Fruit fly (Drosophila melanogaster): Measurements from ENCODE around the gene CG18178.

The CG18178 gene

DNA sequence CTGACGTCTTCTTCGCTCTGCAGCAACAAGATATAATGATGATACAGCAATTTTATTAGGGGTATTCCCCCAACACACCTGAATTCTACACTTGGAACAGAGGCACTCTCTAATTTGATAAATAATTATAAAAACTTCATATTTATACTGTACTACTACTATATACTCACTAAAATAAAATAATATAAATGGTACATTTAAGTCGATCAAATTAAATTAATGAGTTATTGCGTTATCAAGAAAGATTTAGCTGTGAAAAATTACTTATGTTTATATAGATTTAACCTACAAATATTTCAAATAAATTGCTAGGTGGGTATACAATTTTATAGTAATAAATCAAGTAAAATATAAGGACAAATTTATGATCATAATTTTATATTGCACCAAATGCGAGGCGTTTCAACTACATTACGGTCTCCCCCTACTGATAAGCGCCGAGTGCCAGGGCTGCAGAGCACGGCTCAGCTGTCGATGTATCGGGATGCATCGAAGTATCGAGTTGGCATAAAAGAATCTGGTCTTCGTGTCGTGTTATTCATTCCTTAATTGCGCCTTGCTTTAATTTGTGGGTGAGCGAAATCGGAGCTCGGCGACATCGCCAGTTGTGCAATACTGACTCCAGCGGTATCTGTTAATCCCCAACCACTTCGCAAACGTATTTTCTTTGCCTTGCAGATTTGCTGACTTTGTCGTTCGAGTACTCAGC lies 5.0 kb downstream of the CG18178 start, which contains the start of gene vsg (continued):
- TF ChIP-seq Fer1 (GFP tag; optimal IDR thresholded peaks at IDR 0.05) (peak; percentile 63), CG3281 (GFP tag; optimal IDR thresholded peaks at IDR 0.05) (peak; percentile 77), CG10979 (tag; optimal IDR thresholded peaks at IDR 0.05) (peak; percentile 78), sr (GFP tag; IDR thresholded peaks at IDR 0.05) (no peak), Lpt (GFP tag; optimal IDR thresholded peaks at IDR 0.05) (no peak), CG10654 (GFP tag; optimal IDR thresholded peaks at IDR 0.05) (peak; percentile 60), ftz-f1 (GFP tag; optimal IDR thresholded peaks at IDR 0.05) (no peak), pho (GFP tag; optimal IDR thresholded peaks at IDR 0.05) (peak; percentile 57), slou (GFP tag; optimal IDR thresholded peaks at IDR 0.05) (peak; percentile 85), yki (optimal IDR thresholded peaks at IDR 0.05) (no peak), CG3847 (GFP tag; IDR thresholded peaks at IDR 0.05) (peak; percentile 62), Pdp1 (GFP tag; optimal IDR thresholded peaks at IDR 0.05) (peak; percentile 57 to 74), CG16863 (GFP tag; optimal IDR thresholded peaks at IDR 0.05) (peak; percentile 74), CG32772 (GFP tag; IDR thresholded peaks at IDR 0.05) (peak; percentile 59; the same call in 1 of the 2 replicates), CG13894 (tag; optimal IDR thresholded peaks at IDR 0.05) (peak; percentile 71), eve (GFP tag; optimal IDR thresholded peaks at IDR 0.05) (no peak), CG6813 (GFP tag; optimal IDR thresholded peaks at IDR 0.05) (no peak), sna (GFP tag; IDR thresholded peaks at IDR 0.05; ENCODE audit: partially characterized antibody) (peak; percentile 63), mirr (GFP tag; optimal IDR thresholded peaks at IDR 0.05) (no peak), CG10431 (GFP tag; optimal IDR thresholded peaks at IDR 0.05) (peak; percentile 49), ssp (GFP tag; IDR thresholded peaks at IDR 0.05) (peak; percentile 85), dmrt11E (tag; optimal IDR thresholded peaks at IDR 0.05) (peak; percentile 83), CG12155 (GFP tag; optimal IDR thresholded peaks at IDR 0.05) (peak; percentile 85), CG10565 (GFP tag; optimal IDR thresholded peaks at IDR 0.05) (no peak), CG34376 (GFP tag; optimal IDR thresholded peaks at IDR 0.05) (no peak), ci (GFP tag; IDR thresholded peaks at IDR 0.05) (peak; percentile 16; the same call in 2 of the 3 replicates), hbn (GFP tag; IDR thresholded peaks at IDR 0.05; ENCODE audit: partially characterized antibody) (peak; percentile 64), CG18262 (tag; optimal IDR thresholded peaks at IDR 0.05) (peak; percentile 90), jumu (GFP tag; optimal IDR thresholded peaks at IDR 0.05) (peak; percentile 19), pita (GFP tag; optimal IDR thresholded peaks at IDR 0.05) (no peak), CG15073 (GFP tag; optimal IDR thresholded peaks at IDR 0.05) (no peak), en (GFP tag; optimal IDR thresholded peaks at IDR 0.05) (no peak), inv (GFP tag; IDR thresholded peaks at IDR 0.05; ENCODE audit: partially characterized antibody) (peak; percentile 83), CG12104 (GFP tag; optimal IDR thresholded peaks at IDR 0.05) (peak; percentile 85), CG9817 (tag; optimal IDR thresholded peaks at IDR 0.05) (peak; percentile 83), BEAF-32 (GFP tag; optimal IDR thresholded peaks at IDR 0.05) (peak; percentile 91), chif (GFP tag; optimal IDR thresholded peaks at IDR 0.05) (peak; percentile 7 to 61), ab (GFP tag; optimal IDR thresholded peaks at IDR 0.05) (no peak), zfh1 (GFP tag; IDR thresholded peaks at IDR 0.05) (peak; percentile 5; the same call in 1 of the 3 replicates), Scr (GFP tag; IDR thresholded peaks at IDR 0.05; ENCODE audit: partially characterized antibody) (peak; percentile 83), CG9215 (GFP tag; IDR thresholded peaks at IDR 0.05) (peak; percentile 85), HLHmδ (GFP tag; optimal IDR thresholded peaks at IDR 0.05) (peak; percentile 10), pzg (GFP tag; optimal IDR thresholded peaks at IDR 0.05) (peak; percentile 61), zen (tag; optimal IDR thresholded peaks at IDR 0.05) (peak; percentile 58), odd (GFP tag; optimal IDR thresholded peaks at IDR 0.05) (peak; percentile 70), CG31388 (GFP tag; optimal IDR thresholded peaks at IDR 0.05) (peak; percentile 5), CG18619 (GFP tag; optimal IDR thresholded peaks at IDR 0.05) (peak; percentile 74), gfzf (GFP tag; optimal IDR thresholded peaks at IDR 0.05) (peak; percentile 69), tna (GFP tag; IDR thresholded peaks at IDR 0.05; ENCODE audit: partially characterized antibody) (peak; percentile 74)

All from whole organism, embryonic.